Fruit fly (Drosophila melanogaster): ENCODE data around the gene LManI.
A peak's percentile ranks its signal among the peaks of the same experiment; 100 is the strongest.

LManI gene

dm6 chr2L:10483073-10483472 lies 26.0 kb upstream of the LManI start, which contains the start of gene Grip75 (continued):
- TF ChIP-seq wek (GFP tag; optimal IDR thresholded peaks at IDR 0.05) (peak; percentile 99), NfI (GFP tag; optimal IDR thresholded peaks at IDR 0.05) (no peak), HLH4C (GFP tag; IDR thresholded peaks at IDR 0.05; ENCODE audit: partially characterized antibody) (peak; percentile 32; the same call in 1 of the 3 replicates), sens (GFP tag) (peak; percentile 21), Med (GFP tag) (peak; percentile 66), Rfx (GFP tag; IDR thresholded peaks at IDR 0.05) (no peak), pum (GFP tag; optimal IDR thresholded peaks at IDR 0.05) (no peak), oc (tag; optimal IDR thresholded peaks at IDR 0.05) (no peak), Mad (GFP tag; optimal IDR thresholded peaks at IDR 0.05) (no peak), CG14441 (GFP tag; IDR thresholded peaks at IDR 0.05) (no peak), CG15514 (GFP tag; optimal IDR thresholded peaks at IDR 0.05) (peak; percentile 72), Nf-YA (GFP tag; IDR thresholded peaks at IDR 0.05) (no peak), Dref (GFP tag; IDR thresholded peaks at IDR 0.05) (peak; percentile 81), YL-1 (GFP tag; optimal IDR thresholded peaks at IDR 0.05) (no peak), Meics (GFP tag; optimal IDR thresholded peaks at IDR 0.05) (no peak), gcm2 (GFP tag; optimal IDR thresholded peaks at IDR 0.05) (no peak), inv (GFP tag; IDR thresholded peaks at IDR 0.05; ENCODE audit: partially characterized antibody) (no peak), bcd (GFP tag; optimal IDR thresholded peaks at IDR 0.05) (no peak), pzg (GFP tag; optimal IDR thresholded peaks at IDR 0.05) (peak; percentile 57), zen2 (GFP tag; IDR thresholded peaks at IDR 0.05; ENCODE audit: partially characterized antibody) (peak; percentile 51; the same call in 2 of the 3 replicates), tna (GFP tag; IDR thresholded peaks at IDR 0.05; ENCODE audit: partially characterized antibody) (no peak), CG6791 (GFP tag; IDR thresholded peaks at IDR 0.05; ENCODE audit: partially characterized antibody) (peak; percentile 75), CG9797 (GFP tag; optimal IDR thresholded peaks at IDR 0.05) (no peak), Adf1 (GFP tag; IDR thresholded peaks at IDR 0.05) (no peak), CG17912 (GFP tag; optimal IDR thresholded peaks at IDR 0.05) (no peak), CG11696 (GFP tag; IDR thresholded peaks at IDR 0.05) (no peak), unc-4 (GFP tag; IDR thresholded peaks at IDR 0.05; ENCODE audit: partially characterized antibody) (peak; percentile 55; the same call in 1 of the 2 replicates), CG3163 (GFP tag; optimal IDR thresholded peaks at IDR 0.05) (no peak), CG4820 (GFP tag; optimal IDR thresholded peaks at IDR 0.05) (no peak), tup (GFP tag; optimal IDR thresholded peaks at IDR 0.05) (no peak), MESR4 (GFP tag; optimal IDR thresholded peaks at IDR 0.05) (peak; percentile 27), fd96Cb (tag; optimal IDR thresholded peaks at IDR 0.05) (no peak), Scr (GFP tag; IDR thresholded peaks at IDR 0.05; ENCODE audit: partially characterized antibody) (peak; percentile 58), HmgZ (tag; optimal IDR thresholded peaks at IDR 0.05) (no peak), Dip2 (GFP tag; IDR thresholded peaks at IDR 0.05) (no peak), Opbp (GFP tag; IDR thresholded peaks at IDR 0.05; ENCODE audit: partially characterized antibody) (peak; percentile 57; the same call in 2 of the 3 replicates), Blimp-1 (GFP tag; optimal IDR thresholded peaks at IDR 0.05) (no peak), CG34224 (GFP tag; IDR thresholded peaks at IDR 0.05; ENCODE audit: partially characterized antibody) (peak; percentile 66), CG31224 (GFP tag; IDR thresholded peaks at IDR 0.05) (no peak), ro (GFP tag; IDR thresholded peaks at IDR 0.05) (no peak), CG12071 (GFP tag; optimal IDR thresholded peaks at IDR 0.05) (no peak), CG4282 (GFP tag; optimal IDR thresholded peaks at IDR 0.05) (no peak), bigmax (GFP tag; optimal IDR thresholded peaks at IDR 0.05) (no peak), gce (GFP tag; IDR thresholded peaks at IDR 0.05) (no peak), CG2129 (GFP tag; IDR thresholded peaks at IDR 0.05; ENCODE audit: partially characterized antibody) (0 out of 2 replicates have a peak, but pooled peaks have one; percentile 20), GATAe (GFP tag; conservative IDR thresholded peaks at IDR 0.05) (no peak), eve (GFP tag; optimal IDR thresholded peaks at IDR 0.05) (no peak), az2 (GFP tag; optimal IDR thresholded peaks at IDR 0.05) (no peak), CG16779 (GFP tag; IDR thresholded peaks at IDR 0.05) (no peak), Bgb (GFP tag; IDR thresholded peaks at IDR 0.05; ENCODE audit: partially characterized antibody) (peak; percentile 61)

Data from whole organism, embryonic.